Worm (Caenorhabditis elegans) whole organism, mixed stage, embryonic: Measurements from ENCODE around the gene C24H10.4.

ENCODE experiments used
- ceh-43 ChIP-seq: fragments of 200-800 bp; sonication (Bioruptor generic); optimal IDR thresholded peaks from 2 replicates; lab custom pipeline; 2018; ENCODE audit warnings: mild to moderate bottlenecking, missing genetic modification characterization, moderate library complexity, missing compliant biosample characterization
- ces-1 ChIP-seq: fragments of 150-350 bp; optimal IDR thresholded peaks from 2 replicates; lab custom pipeline; 2014; ENCODE audit warnings: missing biosample characterization, missing genetic modification reagents, missing genetic modification characterization
- elt-1 ChIP-seq: sonication (generic microtip); optimal IDR thresholded peaks from 2 replicates; lab custom pipeline; 2017; ENCODE audit warnings: missing genetic modification characterization, mild to moderate bottlenecking, missing compliant biosample characterization, antibody characterized with exemption, moderate library complexity, borderline replicate concordance; ENCODE audit not compliant: insufficient read depth
- elt-3 ChIP-seq: fragments of 150-350 bp; optimal IDR thresholded peaks from 2 replicates; lab custom pipeline; 2014; ENCODE audit warnings: missing biosample characterization, missing genetic modification characterization
- lin-13 ChIP-seq: fragments of 150-350 bp; optimal IDR thresholded peaks from 2 replicates; lab custom pipeline; 2014; ENCODE audit warnings: missing biosample characterization, missing genetic modification characterization
- mls-2 ChIP-seq: sonication (generic microtip); optimal IDR thresholded peaks from 2 replicates; lab custom pipeline; 2016; ENCODE audit warnings: mild to moderate bottlenecking, missing genetic modification characterization, moderate library complexity, missing compliant biosample characterization
- nhr-12 ChIP-seq: fragments of 150-350 bp; optimal IDR thresholded peaks from 2 replicates; lab custom pipeline; 2014; ENCODE audit warnings: missing biosample characterization, missing genetic modification characterization
- nhr-76 ChIP-seq: sonication (generic microtip); optimal IDR thresholded peaks from 2 replicates; lab custom pipeline; 2017; ENCODE audit warnings: missing biosample characterization, missing genetic modification characterization
- snpc-4 ChIP-seq: fragments of 150-350 bp; optimal IDR thresholded peaks from 2 replicates; lab custom pipeline; 2014; ENCODE audit warnings: missing biosample characterization, missing genetic modification characterization
- tbx-8 ChIP-seq: fragments of 200-800 bp; sonication (Bioruptor generic); optimal IDR thresholded peaks from 2 replicates; lab custom pipeline; 2018; ENCODE audit warnings: mild to moderate bottlenecking, missing genetic modification characterization, moderate library complexity, missing compliant biosample characterization
- unc-39 ChIP-seq: fragments of 150-350 bp; optimal IDR thresholded peaks from 2 replicates; lab custom pipeline; 2014; ENCODE audit warnings: missing biosample characterization, missing genetic modification characterization
- unc-62 ChIP-seq: fragments of 150-350 bp; optimal IDR thresholded peaks from 2 replicates; lab custom pipeline; 2014; ENCODE audit warnings: missing biosample characterization, missing genetic modification reagents, missing genetic modification characterization

- TF ChIP-seq elt-1 (tag; lab: Kevin White, UChicago) (no peak), ceh-43 (GFP tag; lab: Kevin White, UChicago) (no peak), nhr-76 (tag; lab: Kevin White, UChicago) (no peak), nhr-12 (tag; lab: Kevin White, UChicago) (no peak), ces-1 (GFP tag; lab: Kevin White, UChicago) (no peak), mls-2 (no peak), snpc-4 (tag; lab: Kevin White, UChicago) (no peak), lin-13 (tag; lab: Kevin White, UChicago) (no peak), unc-62 (no peak), tbx-8 (no peak), elt-3 (tag; lab: Kevin White, UChicago) (no peak), unc-39 (tag; lab: Kevin White, UChicago) (no peak)
Measured at ce11 chrX:5026461-5026860, 32.6 kb downstream of the C24H10.4 start.
